Fruit fly (Drosophila melanogaster): Measurements from ENCODE around the gene mRRF2.

dm6 chr3R:22569888-22570287 is 43.6 kb upstream of the mRRF2 start, which contains the start of gene CG33110:
- TF ChIP-seq topi (GFP tag; optimal IDR thresholded peaks at IDR 0.05), result no peak
- TF ChIP-seq esn (GFP tag; optimal IDR thresholded peaks at IDR 0.05), result no peak
- no peak for TF ChIP-seq Hr39 (GFP tag; optimal IDR thresholded peaks at IDR 0.05)
- no peak for TF ChIP-seq Ets96B (tag; optimal IDR thresholded peaks at IDR 0.05)
- TF ChIP-seq OdsH (GFP tag; optimal IDR thresholded peaks at IDR 0.05), result no peak
- no peak for TF ChIP-seq CG8632 (GFP tag; optimal IDR thresholded peaks at IDR 0.05)
- no peak for TF ChIP-seq Gug (GFP tag; IDR thresholded peaks at IDR 0.05)
- no peak for TF ChIP-seq CG3032 (tag; optimal IDR thresholded peaks at IDR 0.05)
- TF ChIP-seq svp (GFP tag), result no peak
